Fruit fly (Drosophila melanogaster) S2 (cell line): ENCODE results near the gene CG5255.

Experiments used
- CG8478 ChIP-seq: fragments of >200 bp; optimal IDR thresholded peaks from 2 replicates; lab custom pipeline; 2018
- CTCF ChIP-seq, 2 experiments: fragments of >200 bp; optimal IDR thresholded peaks; 2 replicates each; lab custom pipeline; 2018

- TF ChIP-seq CTCF (optimal IDR thresholded peaks at IDR 0.05; lab: Kevin White, UChicago) (no peak), CG8478 (lab: Kevin White, UChicago) (no peak)
Measured at dm6 chr3R:17087977-17088618, 49.6 kb upstream of the CG5255 start, which contains the start of gene cal1.
